Fruit fly (Drosophila melanogaster): ENCODE data around the gene phu.
A peak's percentile ranks its signal among the peaks of the same experiment; 100 is the strongest.

Gene phu

dm6 chr3R:9468109-9468508, 26.5 kb upstream of the phu start:
- TF ChIP-seq gce (GFP tag; IDR thresholded peaks at IDR 0.05): no peak
- peak; percentile 80 for TF ChIP-seq Ets65A (GFP tag)

dm6 chr3R:9480396-9480795, 14.2 kb upstream of the phu start:
- TF ChIP-seq cato (GFP tag; optimal IDR thresholded peaks at IDR 0.05; ENCODE audit: borderline replicate concordance) (no peak), phol (tag; optimal IDR thresholded peaks at IDR 0.05) (peak; percentile 13), chm (GFP tag; IDR thresholded peaks at IDR 0.05) (no peak), Blimp-1 (GFP tag; optimal IDR thresholded peaks at IDR 0.05) (peak; percentile 9), CG11504 (tag; optimal IDR thresholded peaks at IDR 0.05) (peak; percentile 27), CG11695 (GFP tag; IDR thresholded peaks at IDR 0.05) (0 out of 3 replicates have a peak, but pooled peaks have one; percentile 28), bbx (GFP tag; IDR thresholded peaks at IDR 0.05; ENCODE audit: partially characterized antibody) (no peak), CG17359 (tag; optimal IDR thresholded peaks at IDR 0.05) (peak; percentile 29), chinmo (GFP tag; IDR thresholded peaks at IDR 0.05; ENCODE audit: partially characterized antibody) (0 out of 4 replicates have a peak, but pooled peaks have one; percentile 49), hkb (optimal IDR thresholded peaks at IDR 0.05) (no peak), hkb (GFP tag; IDR thresholded peaks at IDR 0.05) (peak; percentile 45), ci (GFP tag; IDR thresholded peaks at IDR 0.05) (0 out of 3 replicates have a peak, but pooled peaks have one; percentile 19), Drgx (GFP tag; IDR thresholded peaks at IDR 0.05) (peak; percentile 80), Ada2b (GFP tag; IDR thresholded peaks at IDR 0.05) (0 out of 2 replicates have a peak, but pooled peaks have one; percentile 15), unpg (GFP tag; optimal IDR thresholded peaks at IDR 0.05) (no peak), Bgb (GFP tag; IDR thresholded peaks at IDR 0.05; ENCODE audit: partially characterized antibody) (no peak), Hr3 (GFP tag; optimal IDR thresholded peaks at IDR 0.05) (peak; percentile 1), Med (GFP tag) (peak; percentile 41), dmrt99B (tag; optimal IDR thresholded peaks at IDR 0.05) (peak; percentile 12), H15 (GFP tag; IDR thresholded peaks at IDR 0.05) (0 out of 3 replicates have a peak, but pooled peaks have one; percentile 37), CG4707 (GFP tag; optimal IDR thresholded peaks at IDR 0.05) (peak; percentile 72), CG1832 (GFP tag; optimal IDR thresholded peaks at IDR 0.05) (no peak), CG17361 (GFP tag; IDR thresholded peaks at IDR 0.05) (0 out of 3 replicates have a peak, but pooled peaks have one; percentile 17)

dm6 chr3R:9487561-9487960, 7.0 kb upstream of the phu start:
- TF ChIP-seq CG4617 (GFP tag; optimal IDR thresholded peaks at IDR 0.05; ENCODE audit: borderline replicate concordance) (no peak), CG2199 (GFP tag; IDR thresholded peaks at IDR 0.05) (no peak), pros (GFP tag; optimal IDR thresholded peaks at IDR 0.05) (no peak), abd-A (tag; optimal IDR thresholded peaks at IDR 0.05) (peak; percentile 88), CG32532 (GFP tag; IDR thresholded peaks at IDR 0.05) (0 out of 2 replicates have a peak, but pooled peaks have one; percentile 33), CG3065 (GFP tag; optimal IDR thresholded peaks at IDR 0.05) (no peak), Rfx (GFP tag; IDR thresholded peaks at IDR 0.05) (peak; percentile 24; the same call in 1 of the 2 replicates), crol (GFP tag; IDR thresholded peaks at IDR 0.05) (peak; percentile 51), CG14860 (GFP tag; IDR thresholded peaks at IDR 0.05; ENCODE audit: partially characterized antibody) (no peak), shn (GFP tag; optimal IDR thresholded peaks at IDR 0.05) (no peak), CG16779 (GFP tag; IDR thresholded peaks at IDR 0.05) (0 out of 2 replicates have a peak, but pooled peaks have one; percentile 3), wdn (GFP tag; IDR thresholded peaks at IDR 0.05) (no peak), Sry-β (GFP tag; optimal IDR thresholded peaks at IDR 0.05) (no peak), exex (tag; optimal IDR thresholded peaks at IDR 0.05) (no peak), CG13424 (tag; optimal IDR thresholded peaks at IDR 0.05) (no peak)
